Fruit fly (Drosophila melanogaster): Measurements from ENCODE around the gene TwdlP.

DNA sequence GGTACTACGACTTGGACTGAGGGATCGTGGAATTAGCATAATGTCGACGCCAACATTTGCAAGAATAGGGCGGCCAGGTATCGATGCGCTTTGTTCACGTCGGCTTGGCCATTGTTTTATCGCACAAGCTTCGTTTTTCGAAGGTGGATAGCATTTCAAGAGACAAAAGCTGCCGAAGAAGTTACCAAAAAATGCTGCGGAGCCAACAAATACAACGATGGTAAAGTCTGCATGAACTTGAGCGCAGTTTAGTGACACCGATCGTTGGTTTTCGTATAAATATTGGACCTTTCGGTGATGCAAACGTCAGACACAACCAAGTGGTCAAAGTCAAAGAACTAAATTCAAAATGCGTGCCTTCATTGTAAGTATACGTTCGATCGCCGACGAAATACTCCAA, 2.3 kb downstream of the TwdlP start, which contains the start of gene TwdlM:
- TF ChIP-seq Sin3A (optimal IDR thresholded peaks at IDR 0.05): no peak
- no peak for TF ChIP-seq insv (optimal IDR thresholded peaks at IDR 0.05)
- no peak for TF ChIP-seq psq (optimal IDR thresholded peaks at IDR 0.05)
- TF ChIP-seq Myc (optimal IDR thresholded peaks at IDR 0.05): no peak

Measured in Kc167 (cell line).